Fruit fly (Drosophila melanogaster) Kc167 (cell line): ENCODE results near the gene Piezo.

Source experiments
- Myc ChIP-seq: fragments of >200 bp; optimal IDR thresholded peaks from 2 replicates; lab custom pipeline; 2017; ENCODE audit warnings: missing external identifiers
- h ChIP-seq: fragments of >200 bp; optimal IDR thresholded peaks from 3 replicates; lab custom pipeline; 2018; ENCODE audit warnings: missing external identifiers
- psq ChIP-seq: fragments of >200 bp; optimal IDR thresholded peaks from 2 replicates; lab custom pipeline; 2017; ENCODE audit warnings: missing external identifiers
- ttk ChIP-seq: sonication (Bioruptor generic); optimal IDR thresholded peaks from 2 replicates; lab custom pipeline; 2017; ENCODE audit warnings: missing external identifiers

DNA sequence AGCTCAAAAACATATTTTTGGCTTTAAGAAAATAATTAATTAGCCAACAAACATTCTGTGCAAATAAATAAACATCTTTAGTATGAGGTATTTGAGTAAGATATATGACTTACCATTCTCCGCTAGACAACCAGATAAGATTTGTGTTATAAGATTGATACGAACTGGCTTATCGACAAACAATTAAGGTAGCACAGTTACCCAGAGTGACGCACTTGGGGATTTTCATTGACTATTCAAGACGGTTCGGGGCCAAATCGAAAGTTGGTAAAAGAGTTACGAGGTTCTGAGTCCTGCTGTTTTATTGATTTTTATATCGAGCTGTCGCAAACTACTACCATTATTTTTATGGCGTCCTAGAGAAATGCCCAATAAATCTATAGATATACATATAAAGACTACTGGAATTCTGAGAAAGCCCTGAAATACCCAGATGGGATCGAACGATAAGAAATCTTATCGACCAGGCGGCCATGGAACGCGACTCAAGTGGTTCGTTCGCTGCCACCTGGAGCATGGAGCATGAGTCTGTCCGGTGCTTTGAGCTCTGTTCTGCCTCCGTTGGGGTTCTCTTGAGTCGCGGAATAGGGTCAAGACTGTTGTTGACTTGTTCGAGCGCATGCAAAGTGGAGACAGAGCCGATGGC lies 32.8 kb upstream of the Piezo start:
- TF ChIP-seq psq (no peak), ttk (lab: Kevin White, UChicago) (no peak), h (lab: Kevin White, UChicago) (no peak), Myc (lab: Kevin White, UChicago) (no peak)
